Worm (Caenorhabditis elegans): ENCODE data around the gene hrg-6.

- no peak for TF ChIP-seq unc-62 (GFP tag; optimal IDR thresholded peaks at IDR 0.05)
- no peak for TF ChIP-seq nhr-77 (tag; optimal IDR thresholded peaks at IDR 0.05)
- no peak for TF ChIP-seq fkh-2 (tag; optimal IDR thresholded peaks at IDR 0.05)
- TF ChIP-seq nfya-1 (tag; optimal IDR thresholded peaks at IDR 0.05; ENCODE audit: insufficient read depth) = no peak
- TF ChIP-seq fos-1 (tag; optimal IDR thresholded peaks at IDR 0.05) = no peak
- TF ChIP-seq zag-1 (tag; optimal IDR thresholded peaks at IDR 0.05) = no peak
Observed at ce11 chrIV:11049806-11050205, 17.4 kb downstream of the hrg-6 start, which contains the start of gene F36H1.3.
